Worm (Caenorhabditis elegans) whole organism, midembryonic: ENCODE results near the gene K10H10.12.

Experiments used
- T22C8.4 ChIP-seq: fragments of 200-800 bp; sonication (Bioruptor generic); IDR thresholded peaks from 2 replicates; pipeline ENCODE4 v1.3.6; 2022; ENCODE audit warnings: missing genetic modification characterization, missing compliant biosample characterization
- cog-1 ChIP-seq: sonication (generic microtip); optimal IDR thresholded peaks from 2 replicates; lab custom pipeline; 2016; ENCODE audit warnings: missing genetic modification characterization, missing compliant biosample characterization
- flt-1 ChIP-seq: fragments of 200-800 bp; sonication (Bioruptor generic); IDR thresholded peaks from 2 replicates; pipeline ENCODE4 v1.3.6; 2022; ENCODE audit warnings: missing genetic modification characterization, missing compliant biosample characterization
- klf-2 ChIP-seq: fragments of 200-800 bp; sonication (Bioruptor generic); conservative IDR thresholded peaks from 2 replicates; pipeline ENCODE4 v1.3.6; 2022; ENCODE audit warnings: missing genetic modification reagents, missing genetic modification characterization, missing compliant biosample characterization
- med-1 ChIP-seq: sonication (generic microtip); optimal IDR thresholded peaks from 2 replicates; lab custom pipeline; 2017; ENCODE audit warnings: missing genetic modification characterization, mild to moderate bottlenecking, missing compliant biosample characterization, antibody characterized with exemption, missing genetic modification reagents; ENCODE audit not compliant: insufficient read depth
- ref-1 ChIP-seq: fragments of 200-800 bp; sonication (Bioruptor generic); conservative IDR thresholded peaks from 2 replicates; pipeline ENCODE4 v1.3.6; 2022; ENCODE audit warnings: missing genetic modification reagents, missing genetic modification characterization, missing compliant biosample characterization
- tab-1 ChIP-seq: fragments of 200-800 bp; sonication (Bioruptor generic); IDR thresholded peaks from 2 replicates; pipeline ENCODE4 v1.3.6; 2022; ENCODE audit warnings: missing genetic modification characterization, missing compliant biosample characterization
- ztf-23 ChIP-seq: fragments of 200-800 bp; sonication (Bioruptor generic); IDR thresholded peaks from 2 replicates; pipeline ENCODE4 v1.3.6; 2022; ENCODE audit warnings: missing genetic modification reagents, missing genetic modification characterization, missing compliant biosample characterization
- ztf-29 ChIP-seq: fragments of 200-800 bp; sonication (Bioruptor generic); IDR thresholded peaks from 2 replicates; pipeline ENCODE4 v1.3.6; 2022; ENCODE audit warnings: missing genetic modification reagents, missing genetic modification characterization, missing compliant biosample characterization

K10H10.12 gene

ce11 chrII:14489407-14489806, 16.7 kb downstream of the K10H10.12 start, which contains the start of gene vnut-1:
Gene vnut-1 (plus strand): TSS chrII:14489802.
- TF ChIP-seq ztf-29 (GFP tag; lab: Robert Waterston, UW): no peak
- 0 out of 2 replicates have a peak, but pooled peaks have one; percentile 24 for TF ChIP-seq flt-1 (GFP tag; lab: Robert Waterston, UW)

ce11 chrII:14488661-14489060, 17.5 kb downstream of the K10H10.12 start, which contains the start of gene usp-14:
Gene usp-14 (minus strand): TSS chrII:14488688.
- TF ChIP-seq ztf-23 (peak; percentile 62; the same call in 1 of the 2 replicates), ref-1 (no peak)

ce11 chrII:14483813-14484212, 22.3 kb downstream of the K10H10.12 start:
- no peak for TF ChIP-seq med-1 (GFP tag; lab: Kevin White, UChicago)
- no peak for TF ChIP-seq flt-1 (GFP tag; lab: Robert Waterston, UW)
- TF ChIP-seq cog-1: no peak
- TF ChIP-seq T22C8.4 (GFP tag; lab: Robert Waterston, UW): no peak
- TF ChIP-seq ztf-29 (GFP tag; lab: Robert Waterston, UW): no peak
- no peak for TF ChIP-seq klf-2 (GFP tag; lab: Robert Waterston, UW)
- no peak for TF ChIP-seq tab-1
- TF ChIP-seq ztf-23: no peak
- TF ChIP-seq ref-1: no peak

ce11 chrII:14480772-14481171, 25.4 kb downstream of the K10H10.12 start:
- no peak for TF ChIP-seq ref-1
- TF ChIP-seq ztf-23: no peak
- TF ChIP-seq ztf-29 (GFP tag; lab: Robert Waterston, UW): no peak
- no peak for TF ChIP-seq T22C8.4 (GFP tag; lab: Robert Waterston, UW)

ce11 chrII:14479583-14480245, 26.4 kb downstream of the K10H10.12 start, which contains the start of gene C13B4.1:
Gene C13B4.1 (minus strand): TSS chrII:14479633.
- TF ChIP-seq med-1 (GFP tag; lab: Kevin White, UChicago) (no peak), tab-1 (no peak), flt-1 (GFP tag; lab: Robert Waterston, UW) (no peak), ref-1 (no peak), T22C8.4 (GFP tag; lab: Robert Waterston, UW) (no peak), ztf-23 (0 out of 2 replicates have a peak, but pooled peaks have one; percentile 9), klf-2 (GFP tag; lab: Robert Waterston, UW) (no peak), ztf-29 (GFP tag; lab: Robert Waterston, UW) (no peak)

ce11 chrII:14474700-14475099, 31.4 kb downstream of the K10H10.12 start:
- no peak for TF ChIP-seq cog-1
- TF ChIP-seq tab-1: peak; percentile 64; the same call in 1 of the 2 replicates
- peak; percentile 81 for TF ChIP-seq flt-1 (GFP tag; lab: Robert Waterston, UW)

ce11 chrII:14470020-14470419, 36.1 kb downstream of the K10H10.12 start:
- no peak for TF ChIP-seq T22C8.4 (GFP tag; lab: Robert Waterston, UW)
- no peak for TF ChIP-seq med-1 (GFP tag; lab: Kevin White, UChicago)
- no peak for TF ChIP-seq ref-1

ce11 chrII:14455332-14455731, 50.8 kb downstream of the K10H10.12 start, which contains the start of gene dmsr-6:
Gene dmsr-6 (plus strand): TSS chrII:14455632.
- TF ChIP-seq cog-1: no peak
